Worm (Caenorhabditis elegans) whole organism, mixed stage, embryonic: Measurements from ENCODE around the gene F25D1.3.

ENCODE experiments used
- ces-1 ChIP-seq: fragments of 150-350 bp; optimal IDR thresholded peaks from 2 replicates; lab custom pipeline; 2014; ENCODE audit warnings: missing biosample characterization, missing genetic modification reagents, missing genetic modification characterization
- pha-4 ChIP-seq: fragments of 150-350 bp; optimal IDR thresholded peaks from 2 replicates; lab custom pipeline; 2018; ENCODE audit warnings: missing biosample characterization, missing genetic modification reagents, missing genetic modification characterization

- TF ChIP-seq pha-4 (tag; lab: Kevin White, UChicago): no peak
- no peak for TF ChIP-seq ces-1
Observed at ce11 chrV:10555239-10555638, 26.7 kb downstream of the F25D1.3 start, which contains the start of gene F32G8.3.
